Worm (Caenorhabditis elegans): ENCODE measurements around the gene C05A9.2.

ce11 chrX:10864322-10864721, 19.8 kb upstream of the C05A9.2 start, which contains the start of gene pgp-8:
- no peak for TF ChIP-seq jun-1 (tag; optimal IDR thresholded peaks at IDR 0.05)
- TF ChIP-seq ama-1 (optimal IDR thresholded peaks at IDR 0.05), result no peak
- no peak for TF ChIP-seq snpc-4 (tag; optimal IDR thresholded peaks at IDR 0.05)
- no peak for TF ChIP-seq pqm-1 (tag; optimal IDR thresholded peaks at IDR 0.05)
- no peak for TF ChIP-seq nhr-237 (tag; optimal IDR thresholded peaks at IDR 0.05)
- no peak for TF ChIP-seq lin-15B (tag; optimal IDR thresholded peaks at IDR 0.05)
- TF ChIP-seq nhr-12 (tag; optimal IDR thresholded peaks at IDR 0.05), result no peak
- no peak for TF ChIP-seq ceh-82 (tag; optimal IDR thresholded peaks at IDR 0.05)
- no peak for TF ChIP-seq lin-13 (GFP tag; optimal IDR thresholded peaks at IDR 0.05)
- TF ChIP-seq F16B12.6 (tag; optimal IDR thresholded peaks at IDR 0.05), result no peak
- no peak for TF ChIP-seq pag-3 (tag; optimal IDR thresholded peaks at IDR 0.05; ENCODE audit: borderline replicate concordance, insufficient read depth)

All from whole organism, L1 larva.